Fruit fly (Drosophila melanogaster): Measurements from ENCODE around the gene CG13000.

dm6 chrX:16923503-16923902, 24.8 kb downstream of the CG13000 start:
- TF ChIP-seq Rel (GFP tag; optimal IDR thresholded peaks at IDR 0.05) (no peak), Rel (tag; optimal IDR thresholded peaks at IDR 0.05) (no peak), rgr (GFP tag; optimal IDR thresholded peaks at IDR 0.05) (peak; percentile 23), pan (optimal IDR thresholded peaks at IDR 0.05) (no peak), Myc (optimal IDR thresholded peaks at IDR 0.05) (no peak), OdsH (GFP tag; optimal IDR thresholded peaks at IDR 0.05) (peak; percentile 6), lola (GFP tag; optimal IDR thresholded peaks at IDR 0.05) (no peak), Abd-B (GFP tag; optimal IDR thresholded peaks at IDR 0.05) (no peak), N (GFP tag; optimal IDR thresholded peaks at IDR 0.05) (no peak), HLH106 (tag; optimal IDR thresholded peaks at IDR 0.05) (no peak), psq (GFP tag; optimal IDR thresholded peaks at IDR 0.05) (peak; percentile 6), h (GFP tag; optimal IDR thresholded peaks at IDR 0.05) (peak; percentile 15), Dfd (GFP tag; optimal IDR thresholded peaks at IDR 0.05) (no peak), fru (GFP tag; optimal IDR thresholded peaks at IDR 0.05) (no peak)
